Worm (Caenorhabditis elegans) whole organism, L1 larva: ENCODE results near the gene rps-12.
A peak's percentile ranks its signal among the peaks of the same experiment; 100 is the strongest.

ENCODE experiments used
- C34B4.2 ChIP-seq: sonication (generic microtip); optimal IDR thresholded peaks from 2 replicates; lab custom pipeline; 2017; ENCODE audit warnings: mild to moderate bottlenecking, missing genetic modification characterization, missing compliant biosample characterization
- aha-1 ChIP-seq: fragments of 150-350 bp; optimal IDR thresholded peaks from 2 replicates; lab custom pipeline; 2014; ENCODE audit warnings: missing biosample characterization, missing genetic modification characterization
- aly-2 ChIP-seq: fragments of 150-350 bp; optimal IDR thresholded peaks from 2 replicates; lab custom pipeline; 2014; ENCODE audit warnings: missing biosample characterization, missing genetic modification characterization
- ceh-82 ChIP-seq, 3 experiments: fragments of 150-350 bp in 1 of 3; sonication (generic microtip) in 2 of 3; optimal IDR thresholded peaks; 2 replicates each; lab custom pipeline; 2014 to 2017; ENCODE audit warnings: missing biosample characterization in 3 of 3, missing genetic modification characterization in 3 of 3
- ceh-88 ChIP-seq: fragments of 200-800 bp; sonication (Bioruptor generic); IDR thresholded peaks from 2 replicates; pipeline ENCODE4 v1.3.6; 2022; ENCODE audit warnings: missing genetic modification characterization, missing compliant biosample characterization
- ceh-90 ChIP-seq: sonication (generic microtip); optimal IDR thresholded peaks from 2 replicates; lab custom pipeline; 2016; ENCODE audit warnings: missing genetic modification characterization, missing compliant biosample characterization
- ces-1 ChIP-seq: fragments of 150-350 bp; optimal IDR thresholded peaks from 2 replicates; lab custom pipeline; 2014; ENCODE audit warnings: missing biosample characterization, missing genetic modification reagents, missing genetic modification characterization
- dpl-1 ChIP-seq, 3 experiments: fragments of 150-350 bp in 2 of 3; sonication (generic microtip) in 1 of 3; optimal IDR thresholded peaks; 2 replicates each; lab custom pipeline; 2014 to 2017; ENCODE audit warnings: missing biosample characterization in 3 of 3, missing genetic modification characterization in 3 of 3, missing genetic modification reagents in 3 of 3
- efl-3 ChIP-seq: fragments of 200-800 bp; sonication (Bioruptor generic); optimal IDR thresholded peaks from 2 replicates; lab custom pipeline; 2018; ENCODE audit warnings: mild to moderate bottlenecking, missing genetic modification characterization, missing compliant biosample characterization
- egl-13 ChIP-seq: sonication (generic microtip); optimal IDR thresholded peaks from 2 replicates; lab custom pipeline; 2016; ENCODE audit warnings: missing genotype, missing genetic modification reagents, missing genetic modification characterization, missing compliant biosample characterization
- fkh-10 ChIP-seq: sonication (generic microtip); optimal IDR thresholded peaks from 2 replicates; lab custom pipeline; 2017; ENCODE audit warnings: missing biosample characterization, missing genetic modification reagents, missing genetic modification characterization
- grh-1 ChIP-seq: fragments of 200-800 bp; sonication (Bioruptor generic); IDR thresholded peaks from 2 replicates; pipeline ENCODE4 v1.3.6; 2022; ENCODE audit warnings: missing genetic modification reagents, missing genetic modification characterization, missing compliant biosample characterization
- hlh-17 ChIP-seq: fragments of 200-800 bp; sonication (Bioruptor generic); optimal IDR thresholded peaks from 2 replicates; lab custom pipeline; 2018; ENCODE audit warnings: missing genetic modification characterization, mild to moderate bottlenecking, missing compliant biosample characterization, moderate library complexity, borderline replicate concordance
- hlh-4 ChIP-seq: sonication (generic microtip); optimal IDR thresholded peaks from 2 replicates; lab custom pipeline; 2016; ENCODE audit warnings: mild to moderate bottlenecking, missing genetic modification characterization, missing compliant biosample characterization
- isw-1 ChIP-seq: fragments of 200-800 bp; sonication (Bioruptor generic); IDR thresholded peaks from 2 replicates; pipeline ENCODE4 v1.3.6; 2022; ENCODE audit warnings: missing genetic modification characterization, missing compliant biosample characterization
- jun-1 ChIP-seq: fragments of 150-350 bp; optimal IDR thresholded peaks from 2 replicates; lab custom pipeline; 2014; ENCODE audit warnings: missing biosample characterization, missing genetic modification reagents, missing genetic modification characterization
- lin-14 ChIP-seq: fragments of 200-800 bp; sonication (Bioruptor generic); optimal IDR thresholded peaks from 2 replicates; lab custom pipeline; 2018; ENCODE audit warnings: mild to moderate bottlenecking, missing genetic modification characterization, moderate library complexity, missing compliant biosample characterization
- lin-39 ChIP-seq: fragments of 150-350 bp; optimal IDR thresholded peaks from 2 replicates; lab custom pipeline; 2014; ENCODE audit warnings: missing biosample characterization, missing genetic modification reagents, missing genetic modification characterization
- lir-3 ChIP-seq: sonication (generic microtip); optimal IDR thresholded peaks from 2 replicates; lab custom pipeline; 2016; ENCODE audit warnings: mild to moderate bottlenecking, missing genetic modification characterization, moderate library complexity, missing compliant biosample characterization; ENCODE audit not compliant: poor library complexity
- mab-9 ChIP-seq: fragments of 200-800 bp; sonication (Bioruptor generic); IDR thresholded peaks from 2 replicates; pipeline ENCODE4 v1.3.6; 2022; ENCODE audit warnings: missing genetic modification reagents, missing genetic modification characterization, missing compliant biosample characterization
- mdl-1 ChIP-seq, 2 experiments: fragments of 150-350 bp; optimal IDR thresholded peaks; 2 replicates each; lab custom pipeline; 2014 to 2017; ENCODE audit warnings: missing biosample characterization in 2 of 2, missing genetic modification characterization in 2 of 2, inconsistent platforms in 1 of 2
- mef-2 ChIP-seq: fragments of 150-350 bp; optimal IDR thresholded peaks from 2 replicates; lab custom pipeline; 2014; ENCODE audit warnings: missing biosample characterization, missing genetic modification characterization
- nhr-11 ChIP-seq: fragments of 150-350 bp; optimal IDR thresholded peaks from 2 replicates; lab custom pipeline; 2014; ENCODE audit warnings: missing biosample characterization, missing genetic modification characterization
- nhr-19 ChIP-seq: fragments of 200-800 bp; sonication (Bioruptor generic); conservative IDR thresholded peaks from 2 replicates; pipeline ENCODE4 v1.3.6; 2022; ENCODE audit warnings: missing genetic modification characterization, missing compliant biosample characterization
- nhr-237 ChIP-seq: fragments of 150-350 bp; optimal IDR thresholded peaks from 2 replicates; lab custom pipeline; 2014; ENCODE audit warnings: missing biosample characterization, missing genetic modification characterization
- nhr-28 ChIP-seq: fragments of 150-350 bp; optimal IDR thresholded peaks from 2 replicates; lab custom pipeline; 2014; ENCODE audit warnings: missing biosample characterization, missing genetic modification characterization
- nhr-71 ChIP-seq: sonication (generic microtip); optimal IDR thresholded peaks from 2 replicates; lab custom pipeline; 2016; ENCODE audit warnings: mild to moderate bottlenecking, missing genetic modification characterization, moderate library complexity, missing compliant biosample characterization
- nhr-76 ChIP-seq: sonication (generic microtip); optimal IDR thresholded peaks from 2 replicates; lab custom pipeline; 2017; ENCODE audit warnings: missing biosample characterization, missing genetic modification characterization
- nhr-77 ChIP-seq: fragments of 150-350 bp; optimal IDR thresholded peaks from 2 replicates; lab custom pipeline; 2014; ENCODE audit warnings: missing biosample characterization, missing genetic modification characterization
- nhr-84 ChIP-seq: sonication (generic microtip); optimal IDR thresholded peaks from 2 replicates; lab custom pipeline; 2017; ENCODE audit warnings: missing biosample characterization, missing genetic modification characterization
- nhr-85 ChIP-seq: sonication (generic microtip); peaks from one replicate; lab custom pipeline; 2016; ENCODE audit warnings: missing genetic modification characterization, inconsistent platforms, missing compliant biosample characterization
- nhr-90 ChIP-seq: sonication (generic microtip); optimal IDR thresholded peaks from 2 replicates; lab custom pipeline; 2016; ENCODE audit warnings: mild to moderate bottlenecking, missing genetic modification characterization, missing compliant biosample characterization; ENCODE audit not compliant: poor library complexity
- pag-3 ChIP-seq: sonication (generic microtip); optimal IDR thresholded peaks from 2 replicates; lab custom pipeline; 2017; ENCODE audit warnings: missing genetic modification characterization, mild to moderate bottlenecking, missing compliant biosample characterization, antibody characterized with exemption, borderline replicate concordance; ENCODE audit not compliant: insufficient read depth
- rnt-1 ChIP-seq: sonication (generic microtip); optimal IDR thresholded peaks from 2 replicates; lab custom pipeline; 2016; ENCODE audit warnings: mild to moderate bottlenecking, missing genetic modification characterization, moderate library complexity, missing compliant biosample characterization
- skn-1 ChIP-seq: fragments of 150-350 bp; optimal IDR thresholded peaks from 2 replicates; lab custom pipeline; 2014; ENCODE audit warnings: missing biosample characterization, missing genetic modification characterization
- snpc-4 ChIP-seq: fragments of 150-350 bp; optimal IDR thresholded peaks from 2 replicates; lab custom pipeline; 2014; ENCODE audit warnings: missing biosample characterization, missing genetic modification characterization
- sup-37 ChIP-seq: fragments of 200-800 bp; sonication (Bioruptor generic); optimal IDR thresholded peaks from 2 replicates; lab custom pipeline; 2018; ENCODE audit warnings: mild to moderate bottlenecking, missing genetic modification characterization, missing compliant biosample characterization
- tbx-2 ChIP-seq: sonication (generic microtip); optimal IDR thresholded peaks from 2 replicates; lab custom pipeline; 2016; ENCODE audit warnings: missing genetic modification characterization, missing compliant biosample characterization
- unc-130 ChIP-seq: fragments of 150-350 bp; optimal IDR thresholded peaks from 2 replicates; lab custom pipeline; 2017; ENCODE audit warnings: missing biosample characterization, missing genetic modification characterization, inconsistent platforms
- unc-98 ChIP-seq: fragments of 200-800 bp; sonication (Bioruptor generic); IDR thresholded peaks from 2 replicates; pipeline ENCODE4 v1.3.6; 2022; ENCODE audit warnings: missing genetic modification characterization, missing compliant biosample characterization
- vab-15 ChIP-seq: sonication (generic microtip); optimal IDR thresholded peaks from 2 replicates; lab custom pipeline; 2017; ENCODE audit warnings: missing genotype, mild to moderate bottlenecking, missing genetic modification characterization, missing compliant biosample characterization
- xbp-1 ChIP-seq: sonication (generic microtip); optimal IDR thresholded peaks from 2 replicates; lab custom pipeline; 2016; ENCODE audit warnings: missing genetic modification characterization, missing compliant biosample characterization
- zag-1 ChIP-seq: fragments of 150-350 bp; optimal IDR thresholded peaks from 2 replicates; lab custom pipeline; 2014; ENCODE audit warnings: missing biosample characterization, missing genetic modification characterization

rps-12 gene

ce11 chrIII:5632426-5632976, 46.6 kb upstream of the rps-12 start:
- TF ChIP-seq nhr-84 (tag; lab: Kevin White, UChicago) (no peak), snpc-4 (tag; lab: Kevin White, UChicago) (peak; percentile 87), dpl-1 (GFP tag; optimal IDR thresholded peaks at IDR 0.05; lab: Kevin White, UChicago) (no peak), C34B4.2 (tag; lab: Kevin White, UChicago) (no peak), unc-130 (tag; lab: Kevin White, UChicago) (no peak), efl-3 (GFP tag; lab: Kevin White, UChicago) (no peak), lin-39 (no peak), ces-1 (GFP tag; lab: Kevin White, UChicago) (peak; percentile 45), nhr-19 (GFP tag; lab: Robert Waterston, UW) (no peak), ceh-82 (tag; optimal IDR thresholded peaks at IDR 0.05; lab: Kevin White, UChicago) (no peak), lin-14 (GFP tag; lab: Kevin White, UChicago) (peak; percentile 69), fkh-10 (GFP tag; lab: Kevin White, UChicago) (peak; percentile 89)

- TF ChIP-seq lin-14 (GFP tag; lab: Kevin White, UChicago) (peak; percentile 48), nhr-28 (tag; lab: Kevin White, UChicago) (no peak)
Observed at ce11 chrIII:5634509-5634908, 44.6 kb upstream of the rps-12 start.

ce11 chrIII:5635179-5635578, 43.9 kb upstream of the rps-12 start, which contains the start of gene ckk-1:
ckk-1 (plus strand) TSS chrIII:5635479.
- TF ChIP-seq nhr-77 (no peak), nhr-85 (tag; lab: Kevin White, UChicago) (no peak), sup-37 (GFP tag; lab: Kevin White, UChicago) (no peak), xbp-1 (no peak), mef-2 (tag; lab: Kevin White, UChicago) (no peak)
- TF ChIP-seq, all 84 proteins: peak for 0

DNA sequence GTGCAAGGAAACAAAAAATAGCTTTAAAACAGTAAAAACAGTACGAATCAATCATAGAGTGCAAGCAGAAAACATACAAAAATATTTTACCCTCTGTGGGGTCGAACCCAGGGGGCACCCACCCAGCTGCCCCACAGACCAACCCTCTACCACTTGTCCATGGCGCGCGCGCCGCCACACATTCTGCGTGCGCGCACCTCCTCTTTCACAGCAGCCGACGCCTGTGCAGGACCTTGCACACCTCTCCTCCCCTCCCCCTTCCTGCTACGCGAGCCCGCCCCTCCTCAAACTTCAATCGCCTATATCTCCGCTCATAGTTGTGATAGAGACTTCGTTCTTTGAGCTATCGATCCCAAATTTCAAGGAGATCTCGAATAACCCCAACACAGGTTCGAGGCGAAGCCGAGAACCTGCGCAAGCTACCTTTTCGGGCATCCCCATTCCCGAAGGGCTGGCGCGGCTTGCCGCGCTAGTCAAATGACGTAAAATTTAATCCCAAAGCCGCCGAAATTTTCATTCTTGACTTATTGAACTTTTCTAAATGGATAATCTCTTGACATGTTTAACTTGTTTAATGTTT, 41.7 kb upstream of the rps-12 start:
- TF ChIP-seq ceh-88 (GFP tag; lab: Robert Waterston, UW) (peak; percentile 52; the same call in 1 of the 2 replicates), rnt-1 (peak; percentile 51), nhr-71 (tag; lab: Kevin White, UChicago) (peak; percentile 24), nhr-19 (GFP tag; lab: Robert Waterston, UW) (peak; percentile 90), snpc-4 (tag; lab: Kevin White, UChicago) (peak; percentile 53), isw-1 (GFP tag; lab: Robert Waterston, UW) (peak; percentile 30; the same call in 1 of the 2 replicates), mab-9 (peak; percentile 72; the same call in 1 of the 2 replicates), unc-98 (GFP tag; lab: Robert Waterston, UW) (0 out of 2 replicates have a peak, but pooled peaks have one; percentile 31), lin-14 (GFP tag; lab: Kevin White, UChicago) (peak; percentile 23), grh-1 (peak; percentile 81)

DNA sequence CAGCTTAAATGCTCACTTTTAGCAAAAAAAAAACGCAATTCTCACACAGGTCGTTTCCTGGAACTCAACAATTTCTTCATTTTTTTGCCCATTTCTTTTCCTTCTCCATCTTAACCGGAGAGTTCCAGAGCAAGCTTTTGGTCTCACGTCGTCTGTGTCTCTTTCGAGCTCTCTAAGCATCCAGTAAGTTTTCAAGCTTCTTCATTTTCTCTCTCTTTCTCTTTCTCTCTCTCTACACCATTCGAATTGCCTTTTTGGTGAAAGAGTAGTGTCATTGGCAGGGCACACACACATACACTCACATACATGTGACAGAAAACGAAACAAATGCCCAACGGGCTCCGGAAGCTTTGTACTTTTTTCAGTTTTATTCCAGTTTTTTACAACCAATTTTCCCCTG, 39.2 kb upstream of the rps-12 start:
- TF ChIP-seq nhr-237 (tag; lab: Kevin White, UChicago) (no peak), egl-13 (tag; lab: Kevin White, UChicago) (peak; percentile 57), pag-3 (tag; lab: Kevin White, UChicago) (no peak), zag-1 (tag; lab: Kevin White, UChicago) (no peak), sup-37 (GFP tag; lab: Kevin White, UChicago) (no peak), jun-1 (tag; lab: Kevin White, UChicago) (no peak), nhr-76 (tag; lab: Kevin White, UChicago) (no peak), aha-1 (tag; lab: Kevin White, UChicago) (no peak), mef-2 (tag; lab: Kevin White, UChicago) (peak; percentile 34), tbx-2 (peak; percentile 38), skn-1 (no peak), hlh-17 (no peak), lin-14 (GFP tag; lab: Kevin White, UChicago) (peak; percentile 86), vab-15 (tag; lab: Kevin White, UChicago) (no peak), nhr-90 (tag; lab: Kevin White, UChicago) (no peak), nhr-19 (GFP tag; lab: Robert Waterston, UW) (no peak), ces-1 (GFP tag; lab: Kevin White, UChicago) (no peak), lir-3 (peak; percentile 2), ceh-90 (tag; lab: Kevin White, UChicago) (no peak), mdl-1 (tag; optimal IDR thresholded peaks at IDR 0.05; lab: Kevin White, UChicago) (no peak), aly-2 (tag; lab: Kevin White, UChicago) (peak; percentile 42), nhr-11 (tag; lab: Kevin White, UChicago) (peak; percentile 15), hlh-4 (tag; lab: Kevin White, UChicago) (no peak)
